Worm (Caenorhabditis elegans) whole organism, young adult: ENCODE data around the gene let-99.

Experiments used
- B0019.2 ChIP-seq: fragments of 200-800 bp; sonication (Bioruptor generic); conservative IDR thresholded peaks from 2 replicates; pipeline ENCODE4 v1.3.6; 2022; ENCODE audit warnings: missing genetic modification reagents, missing genetic modification characterization, missing compliant biosample characterization
- B0336.3 ChIP-seq: fragments of 200-800 bp; sonication (Bioruptor generic); IDR thresholded peaks from 2 replicates; pipeline ENCODE4 v1.3.6; 2022; ENCODE audit warnings: missing genetic modification characterization, missing compliant biosample characterization
- D2030.7 ChIP-seq: fragments of 200-800 bp; sonication (Bioruptor generic); IDR thresholded peaks from 2 replicates; pipeline ENCODE4 v1.3.6; 2022; ENCODE audit warnings: missing genetic modification reagents, missing genetic modification characterization, missing compliant biosample characterization
- F23B12.7 ChIP-seq: sonication (generic microtip); optimal IDR thresholded peaks from 2 replicates; lab custom pipeline; 2017; ENCODE audit warnings: missing genetic modification characterization, mild to moderate bottlenecking, missing compliant biosample characterization, antibody characterized with exemption, moderate library complexity; ENCODE audit not compliant: insufficient read depth
- F39B2.1 ChIP-seq: fragments of 200-800 bp; sonication (Bioruptor generic); IDR thresholded peaks from 2 replicates; pipeline ENCODE4 v1.3.6; 2022; ENCODE audit warnings: missing genetic modification reagents, missing genetic modification characterization, missing compliant biosample characterization
- F49E8.2 ChIP-seq: sonication (generic microtip); optimal IDR thresholded peaks from 3 replicates; lab custom pipeline; 2017; ENCODE audit warnings: missing genetic modification characterization, mild to moderate bottlenecking, missing compliant biosample characterization, antibody characterized with exemption, moderate library complexity; ENCODE audit not compliant: insufficient read depth
- F57A8.1 ChIP-seq: fragments of 200-800 bp; sonication (Bioruptor generic); optimal IDR thresholded peaks from 2 replicates; lab custom pipeline; 2018; ENCODE audit warnings: mild to moderate bottlenecking, missing genetic modification characterization, moderate library complexity, missing compliant biosample characterization
- T26A5.8 ChIP-seq: sonication (generic microtip); optimal IDR thresholded peaks from 2 replicates; lab custom pipeline; 2016; ENCODE audit warnings: missing genetic modification characterization, missing compliant biosample characterization
- Y53G8AR.9 ChIP-seq: fragments of 200-800 bp; sonication (Bioruptor generic); conservative IDR thresholded peaks from 2 replicates; pipeline ENCODE4 v1.3.6; 2022; ENCODE audit warnings: missing genetic modification reagents, missing genetic modification characterization, missing compliant biosample characterization
- Y95B8A.8 ChIP-seq: fragments of 200-800 bp; sonication (Bioruptor generic); IDR thresholded peaks from 2 replicates; pipeline ENCODE4 v1.3.6; 2022; ENCODE audit warnings: missing genetic modification reagents, missing genetic modification characterization, missing compliant biosample characterization
- akir-1 ChIP-seq: fragments of 200-800 bp; sonication (Bioruptor generic); optimal IDR thresholded peaks from 2 replicates; lab custom pipeline; 2018; ENCODE audit warnings: mild to moderate bottlenecking, missing genetic modification characterization, moderate library complexity, missing compliant biosample characterization
- aptf-2 ChIP-seq: fragments of 200-800 bp; sonication (Bioruptor generic); conservative IDR thresholded peaks from 2 replicates; pipeline ENCODE4 v1.3.6; 2022; ENCODE audit warnings: missing genetic modification reagents, missing genetic modification characterization, missing compliant biosample characterization
- aptf-3 ChIP-seq: fragments of 200-800 bp; sonication (Bioruptor generic); IDR thresholded peaks from 2 replicates; pipeline ENCODE4 v1.3.6; 2022; ENCODE audit warnings: missing genetic modification characterization, missing compliant biosample characterization
- atf-7 ChIP-seq: sonication (generic microtip); optimal IDR thresholded peaks from 2 replicates; lab custom pipeline; 2017; ENCODE audit warnings: mild to moderate bottlenecking, missing genetic modification characterization, missing compliant biosample characterization
- bed-1 ChIP-seq: fragments of 200-800 bp; sonication (Bioruptor generic); IDR thresholded peaks from 2 replicates; pipeline ENCODE4 v1.3.6; 2022; ENCODE audit warnings: missing genetic modification reagents, missing genetic modification characterization, missing compliant biosample characterization
- ccch-3 ChIP-seq: fragments of 200-800 bp; sonication (Bioruptor generic); optimal IDR thresholded peaks from 2 replicates; lab custom pipeline; 2018; ENCODE audit warnings: mild to moderate bottlenecking, missing genetic modification characterization, missing compliant biosample characterization
- ceh-100 ChIP-seq: fragments of 200-800 bp; sonication (Bioruptor generic); IDR thresholded peaks from 2 replicates; pipeline ENCODE4 v1.3.6; 2022; ENCODE audit warnings: missing genetic modification reagents, missing genetic modification characterization, missing compliant biosample characterization
- ceh-27 ChIP-seq: fragments of 200-800 bp; sonication (Bioruptor generic); optimal IDR thresholded peaks from 2 replicates; lab custom pipeline; 2018; ENCODE audit warnings: mild to moderate bottlenecking, missing genetic modification characterization, moderate library complexity, missing compliant biosample characterization
- ceh-58 ChIP-seq: fragments of 200-800 bp; sonication (Bioruptor generic); IDR thresholded peaks from 2 replicates; pipeline ENCODE4 v1.3.6; 2022; ENCODE audit warnings: missing genetic modification characterization, missing compliant biosample characterization
- ceh-91 ChIP-seq: fragments of 200-800 bp; sonication (Bioruptor generic); IDR thresholded peaks from 2 replicates; pipeline ENCODE4 v1.3.6; 2022; ENCODE audit warnings: missing genetic modification reagents, missing genetic modification characterization, missing compliant biosample characterization
- chd-7 ChIP-seq: sonication (generic microtip); optimal IDR thresholded peaks from 2 replicates; lab custom pipeline; 2016; ENCODE audit warnings: mild to moderate bottlenecking, missing genetic modification characterization, moderate library complexity, missing compliant biosample characterization
- dpff-1 ChIP-seq: sonication (generic microtip); optimal IDR thresholded peaks from 2 replicates; lab custom pipeline; 2017; ENCODE audit warnings: mild to moderate bottlenecking, missing genetic modification characterization, missing compliant biosample characterization
- efl-1 ChIP-seq: fragments of 150-350 bp; optimal IDR thresholded peaks from 2 replicates; lab custom pipeline; 2014; ENCODE audit warnings: missing biosample characterization, missing genetic modification reagents, missing genetic modification characterization
- egl-18 ChIP-seq: fragments of 200-800 bp; sonication (Bioruptor generic); IDR thresholded peaks from 2 replicates; pipeline ENCODE4 v1.3.6; 2022; ENCODE audit warnings: missing genetic modification reagents, missing genetic modification characterization, missing compliant biosample characterization
- ets-4 ChIP-seq: fragments of 200-800 bp; sonication (Bioruptor generic); optimal IDR thresholded peaks from 2 replicates; lab custom pipeline; 2018; ENCODE audit warnings: mild to moderate bottlenecking, missing genetic modification characterization, missing compliant biosample characterization
- fkh-3 ChIP-seq: sonication (generic microtip); optimal IDR thresholded peaks from 2 replicates; lab custom pipeline; 2016; ENCODE audit warnings: mild to moderate bottlenecking, missing genetic modification characterization, missing compliant biosample characterization
- hlh-12 ChIP-seq: sonication (generic microtip); optimal IDR thresholded peaks from 2 replicates; lab custom pipeline; 2016; ENCODE audit warnings: missing genetic modification characterization, missing compliant biosample characterization
- hmg-20 ChIP-seq: fragments of 200-800 bp; sonication (Bioruptor generic); IDR thresholded peaks from 2 replicates; pipeline ENCODE4 v1.3.6; 2022; ENCODE audit warnings: missing genetic modification reagents, missing genetic modification characterization, missing compliant biosample characterization
- lag-1 ChIP-seq: fragments of 200-800 bp; sonication (Bioruptor generic); IDR thresholded peaks from 2 replicates; pipeline ENCODE4 v1.3.6; 2022; ENCODE audit warnings: missing genetic modification reagents, missing genetic modification characterization, missing compliant biosample characterization
- lin-35 ChIP-seq, 3 experiments: fragments of 150-350 bp in 2 of 3; sonication (generic microtip) in 1 of 3; optimal IDR thresholded peaks; 2 replicates each; lab custom pipeline; 2014 to 2018; ENCODE audit warnings: missing biosample characterization in 3 of 3, missing genetic modification characterization in 3 of 3, missing genetic modification reagents in 3 of 3
- madf-6 ChIP-seq: fragments of 200-800 bp; sonication (Bioruptor generic); IDR thresholded peaks from 2 replicates; pipeline ENCODE4 v1.3.6; 2022; ENCODE audit warnings: missing genetic modification reagents, missing genetic modification characterization, missing compliant biosample characterization
- madf-8 ChIP-seq: fragments of 200-800 bp; sonication (Bioruptor generic); conservative IDR thresholded peaks from 2 replicates; pipeline ENCODE4 v1.3.6; 2022; ENCODE audit warnings: missing genetic modification reagents, missing genetic modification characterization, missing compliant biosample characterization
- nfya-2 ChIP-seq: fragments of 200-800 bp; sonication (Bioruptor generic); IDR thresholded peaks from 2 replicates; pipeline ENCODE4 v1.3.6; 2022; ENCODE audit warnings: missing genetic modification reagents, missing genetic modification characterization, missing compliant biosample characterization
- nfyb-1 ChIP-seq: fragments of 200-800 bp; sonication (Bioruptor generic); IDR thresholded peaks from 2 replicates; pipeline ENCODE4 v1.3.6; 2022; ENCODE audit warnings: missing genetic modification reagents, missing genetic modification characterization, missing compliant biosample characterization
- nhr-80 ChIP-seq: sonication (generic microtip); optimal IDR thresholded peaks from 2 replicates; lab custom pipeline; 2016; ENCODE audit warnings: missing genetic modification characterization, missing compliant biosample characterization
- pha-4 ChIP-seq: fragments of 150-350 bp; sonication (generic microtip); optimal IDR thresholded peaks from 2 replicates; lab custom pipeline; 2014; ENCODE audit warnings: missing biosample characterization, missing genetic modification reagents, missing genetic modification characterization
- rec-8 ChIP-seq, 2 experiments: sonication (generic microtip); optimal IDR thresholded peaks; 2 replicates each; lab custom pipeline; 2016; ENCODE audit warnings: mild to moderate bottlenecking in 2 of 2, missing genetic modification characterization in 2 of 2, missing genetic modification reagents in 2 of 2, missing genotype in 2 of 2, missing biosample characterization in 1 of 2, missing compliant biosample characterization in 1 of 2, moderate library complexity in 1 of 2
- sdz-38 ChIP-seq: sonication (generic microtip); optimal IDR thresholded peaks from 2 replicates; lab custom pipeline; 2016; ENCODE audit warnings: missing genotype, missing genetic modification characterization, missing compliant biosample characterization
- sea-2 ChIP-seq: fragments of 200-800 bp; sonication (Bioruptor generic); IDR thresholded peaks from 2 replicates; pipeline ENCODE4 v1.3.6; 2022; ENCODE audit warnings: missing genetic modification characterization, missing compliant biosample characterization
- snpc-4 ChIP-seq, 5 experiments: fragments of 150-350 bp in 1 of 5; sonication (generic microtip) in 4 of 5; optimal IDR thresholded peaks; 2 replicates each; lab custom pipeline; 2014 to 2018; ENCODE audit warnings: missing genetic modification characterization in 5 of 5, missing biosample characterization in 3 of 5, antibody characterized with exemption in 2 of 5, mild to moderate bottlenecking in 2 of 5, missing compliant biosample characterization in 2 of 5, missing genotype in 2 of 5, moderate library complexity in 2 of 5, missing genetic modification reagents in 1 of 5
- tbx-9 ChIP-seq: sonication (generic microtip); optimal IDR thresholded peaks from 2 replicates; lab custom pipeline; 2016; ENCODE audit warnings: borderline replicate concordance, missing genetic modification characterization, inconsistent platforms, missing compliant biosample characterization
- unc-130 ChIP-seq: sonication (generic microtip); optimal IDR thresholded peaks from 2 replicates; lab custom pipeline; 2016; ENCODE audit warnings: missing genetic modification reagents, missing genetic modification characterization, missing compliant biosample characterization
- xnd-1 ChIP-seq: sonication (generic microtip); optimal IDR thresholded peaks from 2 replicates; lab custom pipeline; 2016; ENCODE audit warnings: missing genotype, missing genetic modification reagents, missing genetic modification characterization, missing compliant biosample characterization
- zfh-2 ChIP-seq: fragments of 200-800 bp; sonication (Bioruptor generic); conservative IDR thresholded peaks from 2 replicates; pipeline ENCODE4 v1.3.6; 2022; ENCODE audit warnings: missing genetic modification reagents, missing genetic modification characterization, missing compliant biosample characterization
- ztf-22 ChIP-seq: fragments of 200-800 bp; sonication (Bioruptor generic); optimal IDR thresholded peaks from 2 replicates; lab custom pipeline; 2018; ENCODE audit warnings: mild to moderate bottlenecking, missing genetic modification characterization, moderate library complexity, missing compliant biosample characterization
- ztf-26 ChIP-seq: sonication (generic microtip); optimal IDR thresholded peaks from 2 replicates; lab custom pipeline; 2017; ENCODE audit warnings: missing genetic modification characterization, missing compliant biosample characterization
- ztf-3 ChIP-seq: fragments of 200-800 bp; sonication (Bioruptor generic); optimal IDR thresholded peaks from 2 replicates; lab custom pipeline; 2018; ENCODE audit warnings: mild to moderate bottlenecking, missing genetic modification characterization, missing compliant biosample characterization
- ztf-6 ChIP-seq: fragments of 200-800 bp; sonication (Bioruptor generic); IDR thresholded peaks from 2 replicates; pipeline ENCODE4 v1.3.6; 2022; ENCODE audit warnings: missing genetic modification reagents, missing genetic modification characterization, missing compliant biosample characterization

let-99 gene

DNA sequence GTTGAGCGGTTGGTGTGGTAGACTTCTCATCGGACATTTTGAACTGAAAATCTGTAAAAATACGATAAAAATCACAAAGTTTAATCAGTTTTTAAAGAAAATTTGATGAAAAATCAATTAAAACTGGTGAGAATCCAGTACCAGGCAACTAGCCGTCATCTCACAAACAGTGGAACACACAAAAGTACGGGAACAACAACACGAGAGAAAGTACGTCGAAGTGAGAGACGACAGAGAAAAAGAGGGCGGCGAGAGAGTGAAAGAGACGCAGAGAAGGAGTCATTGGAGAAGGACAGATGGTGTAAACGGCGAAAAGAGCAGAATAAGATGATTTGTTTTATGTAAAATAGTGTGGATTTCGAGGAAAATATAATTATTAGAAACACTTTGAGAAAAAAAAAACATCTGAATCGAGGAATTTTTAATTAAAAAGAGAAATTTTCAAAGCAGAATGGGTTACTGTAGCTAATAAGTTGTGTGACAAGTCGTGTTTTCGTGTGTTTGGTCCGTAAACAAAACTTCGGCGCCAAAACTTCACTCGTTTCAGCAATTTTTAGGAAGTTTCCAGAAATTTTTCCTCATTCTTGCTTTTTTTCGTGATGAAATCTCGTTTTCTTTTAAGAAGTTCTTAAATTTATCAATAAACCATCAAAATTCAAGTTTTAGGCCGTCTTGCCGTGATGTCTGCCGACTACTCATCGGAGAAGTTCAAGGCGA, at the start of gene let-99, which contains the start of gene hsb-1 (continued):
- TF ChIP-seq unc-130 = peak; percentile 24
- no peak for TF ChIP-seq hlh-12 (tag; lab: Kevin White, UChicago)
- no peak for TF ChIP-seq ceh-100 (GFP tag; lab: Robert Waterston, UW)
- TF ChIP-seq zfh-2 (GFP tag; lab: Robert Waterston, UW) = no peak
- no peak for TF ChIP-seq F39B2.1 (GFP tag; lab: Robert Waterston, UW)
- TF ChIP-seq madf-8 = peak; percentile 58
- TF ChIP-seq ceh-27 (GFP tag; lab: Kevin White, UChicago) = no peak
- no peak for TF ChIP-seq Y53G8AR.9 (GFP tag; lab: Robert Waterston, UW)
- TF ChIP-seq ztf-26 (tag; lab: Kevin White, UChicago) = no peak
- TF ChIP-seq madf-6 (GFP tag; lab: Robert Waterston, UW) = peak; percentile 91
- TF ChIP-seq ceh-91 = peak; percentile 65
- no peak for TF ChIP-seq aptf-2 (GFP tag; lab: Robert Waterston, UW)
- TF ChIP-seq nhr-80 (tag; lab: Kevin White, UChicago) = no peak
- TF ChIP-seq F57A8.1 = no peak
- no peak for TF ChIP-seq ztf-3 (GFP tag; lab: Kevin White, UChicago)
- peak; percentile 82 for TF ChIP-seq efl-1
- TF ChIP-seq nfyb-1 = no peak
- no peak for TF ChIP-seq ceh-58 (GFP tag; lab: Robert Waterston, UW)
- peak; percentile 52 for TF ChIP-seq F49E8.2
- TF ChIP-seq ztf-22 = no peak
- TF ChIP-seq chd-7 (tag; lab: Kevin White, UChicago) = no peak
- TF ChIP-seq dpff-1 (tag; lab: Kevin White, UChicago) = no peak
- no peak for TF ChIP-seq T26A5.8 (tag; lab: Kevin White, UChicago)
- TF ChIP-seq tbx-9 (tag; lab: Kevin White, UChicago) = no peak
- TF ChIP-seq hmg-20 = no peak
- no peak for TF ChIP-seq B0336.3 (GFP tag; lab: Robert Waterston, UW)
- TF ChIP-seq atf-7 (tag; lab: Kevin White, UChicago) = no peak
- TF ChIP-seq ets-4 (GFP tag; lab: Kevin White, UChicago) = no peak
- no peak for TF ChIP-seq Y95B8A.8
- no peak for TF ChIP-seq B0019.2 (GFP tag; lab: Robert Waterston, UW)
- TF ChIP-seq sdz-38 (tag; lab: Kevin White, UChicago) = no peak
- no peak for TF ChIP-seq lag-1
- peak; percentile 91 for TF ChIP-seq xnd-1 (tag; lab: Kevin White, UChicago)
- TF ChIP-seq lin-35 (GFP tag; optimal IDR thresholded peaks at IDR 0.05; lab: Kevin White, UChicago) = peak in 1 of 3 experiments; percentile 27
- TF ChIP-seq bed-1 = no peak
- TF ChIP-seq rec-8 (tag; optimal IDR thresholded peaks at IDR 0.05; lab: Kevin White, UChicago) = no peak
- TF ChIP-seq D2030.7 (GFP tag; lab: Robert Waterston, UW) = peak; percentile 60; the same call in 1 of the 2 replicates
- no peak for TF ChIP-seq fkh-3 (tag; lab: Kevin White, UChicago)
- no peak for TF ChIP-seq nfya-2 (GFP tag; lab: Robert Waterston, UW)
- no peak for TF ChIP-seq egl-18 (GFP tag; lab: Robert Waterston, UW)
- TF ChIP-seq snpc-4 (GFP tag; optimal IDR thresholded peaks at IDR 0.05; lab: Kevin White, UChicago) = peak; percentile 52
- TF ChIP-seq snpc-4 (tag; optimal IDR thresholded peaks at IDR 0.05; lab: Kevin White, UChicago) = peak in 3 of 4 experiments; percentile 48 to 64 (median 61)
- no peak for TF ChIP-seq F23B12.7 (tag; lab: Kevin White, UChicago)
- TF ChIP-seq pha-4 (tag; lab: Kevin White, UChicago) = no peak
- no peak for TF ChIP-seq aptf-3 (GFP tag; lab: Robert Waterston, UW)
- no peak for TF ChIP-seq akir-1 (GFP tag; lab: Kevin White, UChicago)
- no peak for TF ChIP-seq ztf-6 (GFP tag; lab: Robert Waterston, UW)
- no peak for TF ChIP-seq sea-2
- TF ChIP-seq ccch-3 = no peak
